Fruit fly (Drosophila melanogaster): ENCODE data around the gene Nlp.

Gene Nlp

DNA sequence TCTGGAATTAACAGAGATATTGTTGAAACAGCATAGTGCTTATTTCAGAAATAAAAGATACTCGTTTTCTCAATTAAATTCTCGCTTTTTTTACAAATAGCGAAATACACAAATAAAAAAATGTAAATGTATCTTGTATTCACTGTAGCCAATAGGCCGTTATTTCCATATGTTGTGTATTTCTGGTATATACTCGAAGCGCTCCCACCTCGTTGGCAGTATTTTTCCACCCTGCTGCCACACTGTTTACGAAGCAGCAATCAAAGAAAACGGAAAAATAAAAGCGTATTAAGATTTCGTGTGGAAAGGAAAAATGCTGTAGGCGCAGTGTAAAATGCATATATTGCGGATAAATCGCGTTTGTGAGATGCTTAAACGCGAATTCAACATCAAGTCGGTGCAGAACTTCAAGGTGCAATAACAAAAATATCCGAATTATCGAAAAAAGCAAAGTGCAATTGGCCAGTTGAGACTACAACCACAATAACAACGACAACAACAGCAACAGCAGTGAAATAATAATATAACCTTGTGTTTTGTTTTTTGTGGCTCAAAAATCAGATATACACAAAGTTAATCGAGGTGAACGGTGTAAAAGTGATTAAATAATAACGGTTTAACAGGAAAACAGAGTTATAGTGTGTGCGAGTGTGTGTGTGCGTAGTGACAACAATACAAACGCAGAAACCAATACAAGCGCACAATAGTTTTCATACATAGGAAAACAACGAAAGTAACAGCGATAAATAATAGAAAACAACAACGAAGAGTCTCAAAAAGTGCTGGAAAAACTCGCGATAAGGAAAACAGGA is 53.7 kb downstream of the Nlp start, which contains the start of gene sima (continued):
- TF ChIP-seq ash1 (GFP tag; optimal IDR thresholded peaks at IDR 0.05) (no peak), nmo (GFP tag; optimal IDR thresholded peaks at IDR 0.05) (peak; percentile 51), zf30C (GFP tag; optimal IDR thresholded peaks at IDR 0.05) (no peak), Dbx (GFP tag; IDR thresholded peaks at IDR 0.05) (no peak), Asciz (GFP tag; optimal IDR thresholded peaks at IDR 0.05) (no peak), Dfd (GFP tag; optimal IDR thresholded peaks at IDR 0.05) (no peak), gsb-n (tag; optimal IDR thresholded peaks at IDR 0.05) (peak; percentile 35), mam (GFP tag; optimal IDR thresholded peaks at IDR 0.05) (peak; percentile 32), Max (GFP tag; optimal IDR thresholded peaks at IDR 0.05) (no peak), CG6791 (GFP tag; IDR thresholded peaks at IDR 0.05; ENCODE audit: partially characterized antibody) (0 out of 3 replicates have a peak, but pooled peaks have one; percentile 31), otp (GFP tag; IDR thresholded peaks at IDR 0.05) (no peak), NfI (GFP tag; optimal IDR thresholded peaks at IDR 0.05) (no peak), CG34224 (GFP tag; IDR thresholded peaks at IDR 0.05; ENCODE audit: partially characterized antibody) (no peak), CG6683 (GFP tag; optimal IDR thresholded peaks at IDR 0.05) (no peak), kah (GFP tag; optimal IDR thresholded peaks at IDR 0.05) (no peak), CG16779 (GFP tag; IDR thresholded peaks at IDR 0.05) (no peak), hbn (GFP tag; IDR thresholded peaks at IDR 0.05; ENCODE audit: partially characterized antibody) (no peak), nau (GFP tag; optimal IDR thresholded peaks at IDR 0.05) (no peak), Hr3 (GFP tag; optimal IDR thresholded peaks at IDR 0.05) (peak; percentile 9), E2f2 (GFP tag; IDR thresholded peaks at IDR 0.05) (peak; percentile 28; the same call in 1 of the 2 replicates), Mad (GFP tag; optimal IDR thresholded peaks at IDR 0.05) (no peak), B-H1 (GFP tag; IDR thresholded peaks at IDR 0.05) (no peak), pita (GFP tag; optimal IDR thresholded peaks at IDR 0.05) (no peak), mld (GFP tag; IDR thresholded peaks at IDR 0.05; ENCODE audit: partially characterized antibody) (no peak), da (GFP tag; optimal IDR thresholded peaks at IDR 0.05) (no peak), Side (GFP tag; optimal IDR thresholded peaks at IDR 0.05) (no peak), ssp (GFP tag; IDR thresholded peaks at IDR 0.05) (peak; percentile 39), CG4707 (GFP tag; optimal IDR thresholded peaks at IDR 0.05) (no peak), CG16815 (GFP tag; optimal IDR thresholded peaks at IDR 0.05) (no peak), CG9727 (GFP tag; optimal IDR thresholded peaks at IDR 0.05) (peak; percentile 5), ewg (GFP tag; optimal IDR thresholded peaks at IDR 0.05) (no peak), CG1792 (GFP tag; optimal IDR thresholded peaks at IDR 0.05) (peak; percentile 22), CG12104 (GFP tag; optimal IDR thresholded peaks at IDR 0.05) (no peak), CG13123 (GFP tag; optimal IDR thresholded peaks at IDR 0.05) (no peak), CG17568 (GFP tag; optimal IDR thresholded peaks at IDR 0.05) (peak; percentile 13), CG12391 (tag; optimal IDR thresholded peaks at IDR 0.05) (peak; percentile 38), chif (GFP tag; optimal IDR thresholded peaks at IDR 0.05) (peak; percentile 4 to 18), jumu (GFP tag; optimal IDR thresholded peaks at IDR 0.05) (peak; percentile 2), CG17361 (GFP tag; IDR thresholded peaks at IDR 0.05) (peak; percentile 24; the same call in 1 of the 3 replicates), CG6272 (GFP tag; IDR thresholded peaks at IDR 0.05) (no peak), dmrt11E (tag; optimal IDR thresholded peaks at IDR 0.05) (no peak), az2 (GFP tag; optimal IDR thresholded peaks at IDR 0.05) (no peak), CG1024 (GFP tag; IDR thresholded peaks at IDR 0.05) (no peak), Rfx (GFP tag; IDR thresholded peaks at IDR 0.05) (peak; percentile 64), cwo (GFP tag; optimal IDR thresholded peaks at IDR 0.05) (peak; percentile 43), Kr (GFP tag; optimal IDR thresholded peaks at IDR 0.05) (no peak), CG18262 (tag; optimal IDR thresholded peaks at IDR 0.05) (peak; percentile 23), fd64A (GFP tag; optimal IDR thresholded peaks at IDR 0.05) (no peak), pros (GFP tag; optimal IDR thresholded peaks at IDR 0.05) (no peak)

Data from whole organism, embryonic.